Fruit fly (Drosophila melanogaster) whole organism, embryonic: ENCODE data around the gene CG15772.

Source experiments
- Aef1 ChIP-seq: fragments of 200-800 bp; sonication (Bioruptor generic); IDR thresholded peaks from 3 replicates; pipeline ENCODE4 v1.3.6; 2022; ENCODE audit warnings: missing biosample characterization, missing genetic modification characterization
- Atf6 ChIP-seq: fragments of 200-800 bp; sonication (Bioruptor generic); IDR thresholded peaks from 2 replicates; pipeline ENCODE4 v1.3.6; 2022; ENCODE audit warnings: missing biosample characterization, missing genetic modification characterization
- C15 ChIP-seq: fragments of 200-800 bp; sonication (Bioruptor generic); IDR thresholded peaks from 3 replicates; pipeline ENCODE4 v1.3.6; 2022; ENCODE audit warnings: missing biosample characterization, missing genetic modification characterization
- CG10321 ChIP-seq: fragments of 200-800 bp; sonication (Bioruptor generic); IDR thresholded peaks from 2 replicates; pipeline ENCODE4 v1.3.6; 2022; ENCODE audit warnings: missing biosample characterization, missing genetic modification characterization
- CG10366 ChIP-seq: fragments of 200-800 bp; sonication (Bioruptor generic); IDR thresholded peaks from 2 replicates; pipeline ENCODE4 v1.3.6; 2022; ENCODE audit warnings: missing biosample characterization, missing genetic modification characterization
- CG12155 ChIP-seq: fragments of 200-800 bp; sonication (Bioruptor generic); optimal IDR thresholded peaks from 3 replicates; lab custom pipeline; 2016; ENCODE audit warnings: missing biosample characterization, missing genetic modification characterization
- CG12659 ChIP-seq: fragments of 200-800 bp; sonication (Bioruptor generic); optimal IDR thresholded peaks from 3 replicates; lab custom pipeline; 2017; ENCODE audit warnings: mild to moderate bottlenecking, missing biosample characterization, missing genetic modification reagents, missing genetic modification characterization
- CG13424 ChIP-seq: fragments of 200-800 bp; sonication (Bioruptor generic); optimal IDR thresholded peaks from 2 replicates; lab custom pipeline; 2019; ENCODE audit warnings: missing biosample characterization, mild to moderate bottlenecking, missing genetic modification characterization, moderate library complexity
- CG13775 ChIP-seq: fragments of 200-800 bp; sonication (Bioruptor generic); optimal IDR thresholded peaks from 3 replicates; lab custom pipeline; 2017; ENCODE audit warnings: missing biosample characterization, mild to moderate bottlenecking, missing genetic modification characterization
- CG1529 ChIP-seq: fragments of 200-800 bp; sonication (Bioruptor generic); optimal IDR thresholded peaks from 3 replicates; lab custom pipeline; 2018; ENCODE audit warnings: missing biosample characterization, missing genetic modification characterization
- CG1603 ChIP-seq: fragments of 200-800 bp; sonication (Bioruptor generic); optimal IDR thresholded peaks from 2 replicates; lab custom pipeline; 2019; ENCODE audit warnings: missing biosample characterization, mild to moderate bottlenecking, missing genetic modification characterization, moderate library complexity
- CG17829 ChIP-seq: fragments of 200-800 bp; optimal IDR thresholded peaks from 2 replicates; lab custom pipeline; 2019; ENCODE audit warnings: missing biosample characterization, mild to moderate bottlenecking, missing genetic modification characterization, moderate library complexity
- CG2129 ChIP-seq: fragments of 200-800 bp; sonication (Bioruptor generic); IDR thresholded peaks from 2 replicates; pipeline ENCODE4 v1.3.6; 2022; ENCODE audit warnings: missing biosample characterization, missing genetic modification characterization; ENCODE audit not compliant: partially characterized antibody
- CG2202 ChIP-seq: fragments of 200-800 bp; sonication (Bioruptor generic); optimal IDR thresholded peaks from 2 replicates; lab custom pipeline; 2018; ENCODE audit warnings: missing biosample characterization, mild to moderate bottlenecking, missing genetic modification characterization
- CG32532 ChIP-seq: fragments of 200-800 bp; sonication (Bioruptor generic); IDR thresholded peaks from 2 replicates; pipeline ENCODE4 v1.3.6; 2022; ENCODE audit warnings: missing biosample characterization, missing genetic modification characterization
- CG7357 ChIP-seq: fragments of 200-800 bp; sonication (Bioruptor generic); IDR thresholded peaks from 3 replicates; pipeline ENCODE4 v1.3.6; 2022; ENCODE audit warnings: missing biosample characterization, missing genetic modification characterization
- CG8765 ChIP-seq: fragments of 200-800 bp; sonication (Bioruptor generic); IDR thresholded peaks from 2 replicates; pipeline ENCODE4 v1.3.6; 2022; ENCODE audit warnings: missing biosample characterization, missing genetic modification characterization
- CG9215 ChIP-seq: fragments of 200-800 bp; sonication (Bioruptor generic); IDR thresholded peaks from 2 replicates; pipeline ENCODE4 v1.3.6; 2022; ENCODE audit warnings: missing biosample characterization, missing genetic modification characterization
- CG9727 ChIP-seq: fragments of 200-800 bp; sonication (Bioruptor generic); optimal IDR thresholded peaks from 3 replicates; lab custom pipeline; 2017; ENCODE audit warnings: missing biosample characterization, mild to moderate bottlenecking, missing genetic modification characterization
- Dbx ChIP-seq: fragments of 200-800 bp; sonication (Bioruptor generic); IDR thresholded peaks from 3 replicates; pipeline ENCODE4 v1.3.6; 2022; ENCODE audit warnings: missing biosample characterization, missing genetic modification characterization
- Dp ChIP-seq: fragments of 200-800 bp; sonication (Bioruptor generic); optimal IDR thresholded peaks from 2 replicates; lab custom pipeline; 2018; ENCODE audit warnings: missing biosample characterization, mild to moderate bottlenecking, missing genetic modification characterization, moderate library complexity
- Elba2 ChIP-seq: fragments of 200-800 bp; sonication (Bioruptor generic); optimal IDR thresholded peaks from 3 replicates; lab custom pipeline; 2016; ENCODE audit warnings: missing biosample characterization, missing genetic modification characterization
- GATAe ChIP-seq: fragments of 200-800 bp; sonication (Bioruptor generic); conservative IDR thresholded peaks from 2 replicates; pipeline ENCODE4 v1.3.6; 2022; ENCODE audit warnings: missing biosample characterization, missing genetic modification characterization
- Hr78 ChIP-seq, 2 experiments: fragments of 200-800 bp in 1 of 2; fragments of >200 bp in 1 of 2; sonication (Bioruptor generic) in 1 of 2; optimal IDR thresholded peaks; 2 replicates each; lab custom pipeline; 2017 to 2019; ENCODE audit warnings: missing biosample characterization in 2 of 2, missing genetic modification characterization in 2 of 2, mild to moderate bottlenecking in 1 of 2, moderate library complexity in 1 of 2
- Hsf ChIP-seq: fragments of 200-800 bp; sonication (Bioruptor generic); optimal IDR thresholded peaks from 3 replicates; lab custom pipeline; 2016; ENCODE audit warnings: missing biosample characterization, missing genetic modification characterization
- Nf-YC ChIP-seq: fragments of 200-800 bp; optimal IDR thresholded peaks from 3 replicates; lab custom pipeline; 2019; ENCODE audit warnings: missing biosample characterization, mild to moderate bottlenecking, missing genetic modification characterization, moderate library complexity
- Oli ChIP-seq: fragments of 200-800 bp; sonication (Bioruptor generic); optimal IDR thresholded peaks from 2 replicates; lab custom pipeline; 2018; ENCODE audit warnings: missing biosample characterization, mild to moderate bottlenecking, missing genetic modification characterization, moderate library complexity
- Opbp ChIP-seq: fragments of 200-800 bp; sonication (Bioruptor generic); IDR thresholded peaks from 3 replicates; pipeline ENCODE4 v1.3.6; 2022; ENCODE audit warnings: missing biosample characterization, missing genetic modification characterization; ENCODE audit not compliant: partially characterized antibody
- Rx ChIP-seq: fragments of 200-800 bp; sonication (Bioruptor generic); IDR thresholded peaks from 2 replicates; pipeline ENCODE4 v1.3.6; 2022; ENCODE audit warnings: missing biosample characterization, missing genetic modification characterization
- ac ChIP-seq: fragments of 200-800 bp; sonication (Bioruptor generic); optimal IDR thresholded peaks from 3 replicates; lab custom pipeline; 2017; ENCODE audit warnings: missing biosample characterization, mild to moderate bottlenecking, missing genetic modification characterization
- chif ChIP-seq, 2 experiments: fragments of 200-800 bp; sonication (Bioruptor generic); optimal IDR thresholded peaks; 3 replicates each; lab custom pipeline; 2016; ENCODE audit warnings: missing biosample characterization in 2 of 2, missing genetic modification characterization in 2 of 2
- crp ChIP-seq, 2 experiments: fragments of 200-800 bp; sonication (Bioruptor generic); optimal IDR thresholded peaks; 2 replicates in 1 of 2; 3 replicates in 1 of 2; lab custom pipeline; 2017; ENCODE audit warnings: missing biosample characterization in 2 of 2, missing genetic modification characterization in 2 of 2, mild to moderate bottlenecking in 1 of 2, moderate library complexity in 1 of 2
- da ChIP-seq: fragments of 200-800 bp; sonication (Bioruptor generic); optimal IDR thresholded peaks from 2 replicates; lab custom pipeline; 2016; ENCODE audit warnings: missing biosample characterization, missing genetic modification characterization
- dmrt11E ChIP-seq: fragments of 200-800 bp; sonication (Bioruptor generic); optimal IDR thresholded peaks from 3 replicates; lab custom pipeline; 2018; ENCODE audit warnings: missing biosample characterization, mild to moderate bottlenecking, missing genetic modification characterization, moderate library complexity
- fd64A ChIP-seq: fragments of 200-800 bp; sonication (Bioruptor generic); optimal IDR thresholded peaks from 3 replicates; lab custom pipeline; 2018; ENCODE audit warnings: missing biosample characterization, mild to moderate bottlenecking, missing genetic modification characterization
- hkb ChIP-seq, 2 experiments: fragments of 200-800 bp in 1 of 2; fragments of >200 bp in 1 of 2; sonication (Bioruptor generic) in 1 of 2; IDR thresholded peaks in 1 of 2; optimal IDR thresholded peaks in 1 of 2; 2 replicates each; pipeline versions ENCODE4 v1.3.6 to Lab custom; 2017 to 2022; ENCODE audit warnings: missing biosample characterization in 1 of 2, missing genetic modification characterization in 1 of 2
- inv ChIP-seq: fragments of 200-800 bp; sonication (Bioruptor generic); IDR thresholded peaks from 2 replicates; pipeline ENCODE4 v1.3.6; 2022; ENCODE audit warnings: missing biosample characterization, missing genetic modification characterization; ENCODE audit not compliant: partially characterized antibody
- kay ChIP-seq: fragments of 200-800 bp; sonication (Bioruptor generic); optimal IDR thresholded peaks from 2 replicates; lab custom pipeline; 2016; ENCODE audit warnings: missing biosample characterization, missing genetic modification characterization
- klu ChIP-seq: fragments of 200-800 bp; sonication (Bioruptor generic); IDR thresholded peaks from 2 replicates; pipeline ENCODE4 v1.3.6; 2022; ENCODE audit warnings: missing biosample characterization, missing genetic modification characterization
- lab ChIP-seq: fragments of 200-800 bp; sonication (Bioruptor generic); optimal IDR thresholded peaks from 3 replicates; lab custom pipeline; 2017; ENCODE audit warnings: missing biosample characterization, missing genetic modification characterization, mild to moderate bottlenecking, moderate library complexity, missing genetic modification reagents
- nerfin-1 ChIP-seq: fragments of 200-800 bp; sonication (Bioruptor generic); optimal IDR thresholded peaks from 3 replicates; lab custom pipeline; 2019; ENCODE audit warnings: missing biosample characterization, mild to moderate bottlenecking, missing genetic modification characterization, moderate library complexity
- org-1 ChIP-seq: fragments of 200-800 bp; sonication (Bioruptor generic); optimal IDR thresholded peaks from 2 replicates; lab custom pipeline; 2017; ENCODE audit warnings: missing biosample characterization, missing genetic modification characterization
- pan ChIP-seq, 4 experiments: fragments of >200 bp in 3 of 4; fragments of 200-800 bp in 1 of 4; sonication (Bioruptor generic) in 1 of 4; optimal IDR thresholded peaks in 3 of 4; IDR thresholded peaks in 1 of 4; 2 replicates each; pipeline versions ENCODE4 v1.3.6 to Lab custom; 2017 to 2022; ENCODE audit warnings: missing biosample characterization in 2 of 4, missing genetic modification characterization in 2 of 4, mixed read lengths in 1 of 4
- pb ChIP-seq: fragments of 200-800 bp; sonication (Bioruptor generic); optimal IDR thresholded peaks from 3 replicates; lab custom pipeline; 2016; ENCODE audit warnings: missing biosample characterization, missing genetic modification characterization
- row ChIP-seq: fragments of 200-800 bp; sonication (Bioruptor generic); IDR thresholded peaks from 3 replicates; pipeline ENCODE4 v1.3.6; 2022; ENCODE audit warnings: missing biosample characterization, missing genetic modification characterization
- sens ChIP-seq: fragments of 200-800 bp; sonication (Bioruptor generic); peaks from one replicate; lab custom pipeline; 2016; ENCODE audit warnings: missing biosample characterization, missing genetic modification characterization
- stc ChIP-seq: fragments of 200-800 bp; sonication (Bioruptor generic); IDR thresholded peaks from 2 replicates; pipeline ENCODE4 v1.3.6; 2022; ENCODE audit warnings: missing biosample characterization, missing genetic modification characterization
- tin ChIP-seq: fragments of 200-800 bp; sonication (Bioruptor generic); optimal IDR thresholded peaks from 3 replicates; lab custom pipeline; 2016; ENCODE audit warnings: missing biosample characterization, missing genetic modification characterization
- ttk ChIP-seq: fragments of 200-800 bp; sonication (Bioruptor generic); IDR thresholded peaks from 2 replicates; pipeline ENCODE4 v2.1.2; 2022; ENCODE audit warnings: missing biosample characterization, missing genetic modification characterization

The CG15772 gene

dm6 chrX:5724744-5725185 lies 27.3 kb upstream of the CG15772 start (continued):
- TF ChIP-seq GATAe (GFP tag; lab: Robert Waterston, UW) (no peak), CG9727 (GFP tag; lab: Kevin White, UChicago) (peak; percentile 52), Hr78 (GFP tag; optimal IDR thresholded peaks at IDR 0.05; lab: Kevin White, UChicago) (no peak), sens (GFP tag; lab: Kevin White, UChicago) (peak; percentile 94), nerfin-1 (tag; lab: Kevin White, UChicago) (peak; percentile 51), Opbp (GFP tag; lab: Robert Waterston, UW) (no peak), stc (GFP tag; lab: Robert Waterston, UW) (peak; percentile 44; the same call in 1 of the 2 replicates), CG9215 (GFP tag; lab: Robert Waterston, UW) (no peak), dmrt11E (tag; lab: Kevin White, UChicago) (peak; percentile 62), Elba2 (GFP tag; lab: Kevin White, UChicago) (no peak), CG7357 (0 out of 3 replicates have a peak, but pooled peaks have one; percentile 36), CG12659 (no peak), Rx (GFP tag; lab: Robert Waterston, UW) (peak; percentile 67), row (GFP tag; lab: Robert Waterston, UW) (peak; percentile 53), Dp (no peak), CG2129 (GFP tag; lab: Robert Waterston, UW) (no peak), fd64A (GFP tag; lab: Kevin White, UChicago) (peak; percentile 75), hkb (optimal IDR thresholded peaks at IDR 0.05; lab: Kevin White, UChicago) (no peak), hkb (GFP tag; IDR thresholded peaks at IDR 0.05; lab: Robert Waterston, UW) (peak; percentile 46), Nf-YC (tag; lab: Kevin White, UChicago) (no peak), CG13424 (tag; lab: Kevin White, UChicago) (peak; percentile 47), CG13775 (GFP tag; lab: Kevin White, UChicago) (no peak), CG1529 (GFP tag; lab: Kevin White, UChicago) (peak; percentile 43), ttk (GFP tag; lab: Robert Waterston, UW) (peak; percentile 32), chif (GFP tag; optimal IDR thresholded peaks at IDR 0.05; lab: Kevin White, UChicago) (peak; percentile 24 to 37), klu (GFP tag; lab: Robert Waterston, UW) (no peak), Aef1 (GFP tag; lab: Robert Waterston, UW) (0 out of 3 replicates have a peak, but pooled peaks have one; percentile 10), ac (GFP tag; lab: Kevin White, UChicago) (peak; percentile 22), CG12155 (no peak), inv (no peak), C15 (no peak), CG10366 (GFP tag; lab: Robert Waterston, UW) (peak; percentile 40; the same call in 1 of the 2 replicates), CG17829 (tag; lab: Kevin White, UChicago) (peak; percentile 17), tin (GFP tag; lab: Kevin White, UChicago) (peak; percentile 36), lab (peak; percentile 53), CG32532 (GFP tag; lab: Robert Waterston, UW) (peak; percentile 36; the same call in 1 of the 2 replicates), Oli (peak; percentile 30), org-1 (GFP tag; lab: Kevin White, UChicago) (peak; percentile 46), crp (GFP tag; optimal IDR thresholded peaks at IDR 0.05; lab: Kevin White, UChicago) (peak in 1 of 2 experiments; percentile 7), da (GFP tag; lab: Kevin White, UChicago) (no peak), pan (optimal IDR thresholded peaks at IDR 0.05; lab: Kevin White, UChicago) (no peak), pan (GFP tag; optimal IDR thresholded peaks at IDR 0.05 in 1 of 2, IDR thresholded peaks at IDR 0.05 in 1 of 2) (peak in 1 of 2 experiments; percentile 55), CG2202 (tag; lab: Kevin White, UChicago) (peak; percentile 59), Atf6 (GFP tag; lab: Robert Waterston, UW) (no peak), pb (GFP tag; lab: Kevin White, UChicago) (peak; percentile 21), CG10321 (GFP tag; lab: Robert Waterston, UW) (no peak), Dbx (GFP tag; lab: Robert Waterston, UW) (0 out of 3 replicates have a peak, but pooled peaks have one; percentile 7), kay (GFP tag; lab: Kevin White, UChicago) (no peak), CG1603 (tag; lab: Kevin White, UChicago) (peak; percentile 89), CG8765 (GFP tag; lab: Robert Waterston, UW) (peak; percentile 37; the same call in 1 of the 2 replicates), Hsf (peak; percentile 57)
